Worm (Caenorhabditis elegans) whole organism, mixed stage, embryonic: Measurements from ENCODE around the gene R03H10.2.

Source experiments
- lsy-2 ChIP-seq: fragments of 150-350 bp; optimal IDR thresholded peaks from 2 replicates; lab custom pipeline; 2014; ENCODE audit warnings: missing biosample characterization, missing genetic modification characterization
- nhr-237 ChIP-seq: fragments of 150-350 bp; optimal IDR thresholded peaks from 2 replicates; lab custom pipeline; 2014; ENCODE audit warnings: missing biosample characterization, missing genetic modification characterization
- pha-4 ChIP-seq: fragments of 150-350 bp; optimal IDR thresholded peaks from 2 replicates; lab custom pipeline; 2018; ENCODE audit warnings: missing biosample characterization, missing genetic modification reagents, missing genetic modification characterization

DNA sequence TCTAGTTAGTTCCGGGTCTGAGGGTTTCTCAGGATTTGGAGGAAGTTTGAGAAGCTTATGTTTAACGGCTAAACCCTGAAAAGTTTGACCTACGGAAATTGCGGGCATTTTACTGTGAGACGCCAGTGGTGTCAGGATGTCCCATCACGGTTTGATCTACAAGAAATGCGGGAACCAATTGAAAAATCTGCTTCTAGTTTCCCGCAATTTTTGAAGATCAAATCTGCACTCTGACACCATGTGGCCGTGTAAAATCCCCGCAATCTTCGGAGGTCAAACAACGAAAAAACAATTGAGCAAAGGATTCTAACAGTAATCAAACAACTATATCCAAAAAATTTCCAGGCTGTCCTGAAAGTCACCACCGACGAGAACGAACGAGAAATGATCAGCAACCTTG, 32.7 kb upstream of the R03H10.2 start:
- no peak for TF ChIP-seq pha-4 (tag; lab: Kevin White, UChicago)
- TF ChIP-seq lsy-2: no peak
- TF ChIP-seq nhr-237 (tag; lab: Kevin White, UChicago): no peak
